Fruit fly (Drosophila melanogaster) whole organism, embryonic: Measurements from ENCODE around the gene CG8675.
A peak's percentile ranks its signal among the peaks of the same experiment; 100 is the strongest.

ENCODE experiments used
- Aef1 ChIP-seq: fragments of 200-800 bp; sonication (Bioruptor generic); IDR thresholded peaks from 3 replicates; pipeline ENCODE4 v1.3.6; 2022; ENCODE audit warnings: missing biosample characterization, missing genetic modification characterization
- Bdp1 ChIP-seq: fragments of 200-800 bp; sonication (Bioruptor generic); optimal IDR thresholded peaks from 3 replicates; lab custom pipeline; 2016; ENCODE audit warnings: missing biosample characterization, missing genetic modification characterization
- CG11695 ChIP-seq: fragments of 200-800 bp; sonication (Bioruptor generic); IDR thresholded peaks from 3 replicates; pipeline ENCODE4 v1.3.6; 2022; ENCODE audit warnings: missing biosample characterization, missing genetic modification characterization
- CG12744 ChIP-seq: fragments of 200-800 bp; sonication (Bioruptor generic); optimal IDR thresholded peaks from 2 replicates; lab custom pipeline; 2016; ENCODE audit warnings: missing biosample characterization, missing genetic modification characterization
- CG13775 ChIP-seq: fragments of 200-800 bp; sonication (Bioruptor generic); optimal IDR thresholded peaks from 3 replicates; lab custom pipeline; 2017; ENCODE audit warnings: missing biosample characterization, mild to moderate bottlenecking, missing genetic modification characterization
- CG15073 ChIP-seq: fragments of 200-800 bp; sonication (Bioruptor generic); optimal IDR thresholded peaks from 2 replicates; lab custom pipeline; 2016; ENCODE audit warnings: missing biosample characterization, missing genetic modification characterization
- CG1603 ChIP-seq: fragments of 200-800 bp; sonication (Bioruptor generic); optimal IDR thresholded peaks from 2 replicates; lab custom pipeline; 2019; ENCODE audit warnings: missing biosample characterization, mild to moderate bottlenecking, missing genetic modification characterization, moderate library complexity
- CG17328 ChIP-seq: fragments of 200-800 bp; sonication (Bioruptor generic); IDR thresholded peaks from 2 replicates; pipeline ENCODE4 v1.3.6; 2022; ENCODE audit warnings: missing biosample characterization, missing genetic modification characterization
- CG17385 ChIP-seq: fragments of 200-800 bp; sonication (Bioruptor generic); optimal IDR thresholded peaks from 3 replicates; lab custom pipeline; 2018; ENCODE audit warnings: missing biosample characterization, mild to moderate bottlenecking, missing genetic modification characterization
- CG17802 ChIP-seq: fragments of 200-800 bp; sonication (Bioruptor generic); optimal IDR thresholded peaks from 2 replicates; lab custom pipeline; 2018; ENCODE audit warnings: missing biosample characterization, mild to moderate bottlenecking, missing genetic modification characterization, moderate library complexity
- CG18764 ChIP-seq: fragments of 200-800 bp; sonication (Bioruptor generic); optimal IDR thresholded peaks from 3 replicates; lab custom pipeline; 2016; ENCODE audit warnings: missing biosample characterization, missing genetic modification characterization
- CG2202 ChIP-seq: fragments of 200-800 bp; sonication (Bioruptor generic); optimal IDR thresholded peaks from 2 replicates; lab custom pipeline; 2018; ENCODE audit warnings: missing biosample characterization, mild to moderate bottlenecking, missing genetic modification characterization
- CG2875 ChIP-seq: fragments of 200-800 bp; sonication (Bioruptor generic); optimal IDR thresholded peaks from 2 replicates; lab custom pipeline; 2017; ENCODE audit warnings: missing biosample characterization, mild to moderate bottlenecking, missing genetic modification characterization, missing genetic modification reagents
- CG3281 ChIP-seq: fragments of 200-800 bp; sonication (Bioruptor generic); optimal IDR thresholded peaks from 3 replicates; lab custom pipeline; 2017; ENCODE audit warnings: missing biosample characterization, mild to moderate bottlenecking, missing genetic modification characterization
- CG34422 ChIP-seq: fragments of 200-800 bp; sonication (Bioruptor generic); IDR thresholded peaks from 3 replicates; pipeline ENCODE4 v1.3.6; 2022; ENCODE audit warnings: missing biosample characterization, missing genetic modification characterization
- CG4617 ChIP-seq: fragments of 200-800 bp; sonication (Bioruptor generic); optimal IDR thresholded peaks from 3 replicates; lab custom pipeline; 2016; ENCODE audit warnings: missing biosample characterization, missing genetic modification characterization, borderline replicate concordance
- CG7271 ChIP-seq: fragments of 200-800 bp; sonication (Bioruptor generic); optimal IDR thresholded peaks from 2 replicates; lab custom pipeline; 2018; ENCODE audit warnings: missing biosample characterization, mild to moderate bottlenecking, missing genetic modification characterization, moderate library complexity
- CG7786 ChIP-seq: fragments of 200-800 bp; sonication (Bioruptor generic); optimal IDR thresholded peaks from 2 replicates; lab custom pipeline; 2016; ENCODE audit warnings: missing biosample characterization, missing genetic modification characterization
- CG9727 ChIP-seq: fragments of 200-800 bp; sonication (Bioruptor generic); optimal IDR thresholded peaks from 3 replicates; lab custom pipeline; 2017; ENCODE audit warnings: missing biosample characterization, mild to moderate bottlenecking, missing genetic modification characterization
- CkIIα-i1 ChIP-seq: fragments of 200-800 bp; sonication (Bioruptor generic); IDR thresholded peaks from 2 replicates; pipeline ENCODE4 v1.3.6; 2022; ENCODE audit warnings: missing biosample characterization, missing genetic modification characterization
- Dip3 ChIP-seq: fragments of 200-800 bp; sonication (Bioruptor generic); optimal IDR thresholded peaks from 3 replicates; lab custom pipeline; 2016; ENCODE audit warnings: missing biosample characterization, missing genetic modification characterization
- ERR ChIP-seq: fragments of 200-800 bp; sonication (Bioruptor generic); optimal IDR thresholded peaks from 2 replicates; lab custom pipeline; 2016; ENCODE audit warnings: missing biosample characterization, missing genetic modification characterization
- H2.0 ChIP-seq: fragments of 200-800 bp; sonication (Bioruptor generic); IDR thresholded peaks from 2 replicates; pipeline ENCODE4 v1.3.6; 2022; ENCODE audit warnings: missing biosample characterization, missing genetic modification characterization
- HLH3B ChIP-seq: fragments of 200-800 bp; sonication (Bioruptor generic); IDR thresholded peaks from 2 replicates; pipeline ENCODE4 v1.3.6; 2022; ENCODE audit warnings: missing biosample characterization, missing genetic modification characterization
- Mes4 ChIP-seq: fragments of 200-800 bp; sonication (Bioruptor generic); optimal IDR thresholded peaks from 2 replicates; lab custom pipeline; 2016; ENCODE audit warnings: missing biosample characterization, missing genetic modification characterization
- NK7.1 ChIP-seq: fragments of 200-800 bp; sonication (Bioruptor generic); optimal IDR thresholded peaks from 3 replicates; lab custom pipeline; 2016; ENCODE audit warnings: missing biosample characterization, missing genetic modification characterization
- PHDP ChIP-seq: fragments of 200-800 bp; sonication (Bioruptor generic); optimal IDR thresholded peaks from 3 replicates; lab custom pipeline; 2018; ENCODE audit warnings: missing biosample characterization, mild to moderate bottlenecking, missing genetic modification characterization, moderate library complexity
- TFAM ChIP-seq: fragments of 200-800 bp; sonication (Bioruptor generic); optimal IDR thresholded peaks from 2 replicates; lab custom pipeline; 2017; ENCODE audit warnings: missing biosample characterization, missing genetic modification characterization, inconsistent platforms
- bowl ChIP-seq: fragments of 200-800 bp; sonication (Bioruptor generic); IDR thresholded peaks from 2 replicates; pipeline ENCODE4 v1.3.6; 2022; ENCODE audit warnings: missing biosample characterization, missing genetic modification characterization
- cato ChIP-seq: fragments of 200-800 bp; sonication (Bioruptor generic); optimal IDR thresholded peaks from 2 replicates; lab custom pipeline; 2016; ENCODE audit warnings: missing biosample characterization, missing genetic modification characterization, borderline replicate concordance
- ci ChIP-seq: fragments of 200-800 bp; sonication (Bioruptor generic); IDR thresholded peaks from 3 replicates; pipeline ENCODE4 v1.3.6; 2022; ENCODE audit warnings: missing biosample characterization, missing genetic modification characterization
- gcm ChIP-seq: fragments of 200-800 bp; sonication (Bioruptor generic); optimal IDR thresholded peaks from 2 replicates; lab custom pipeline; 2019; ENCODE audit warnings: missing biosample characterization, mild to moderate bottlenecking, missing genetic modification characterization, moderate library complexity
- gem ChIP-seq: fragments of 200-800 bp; sonication (Bioruptor generic); optimal IDR thresholded peaks from 2 replicates; lab custom pipeline; 2019; ENCODE audit warnings: missing biosample characterization, mild to moderate bottlenecking, missing genetic modification characterization, moderate library complexity
- hb ChIP-seq: fragments of 200-800 bp; sonication (Bioruptor generic); IDR thresholded peaks from 3 replicates; pipeline ENCODE4 v1.3.6; 2022; ENCODE audit warnings: missing biosample characterization, missing genetic modification characterization; ENCODE audit not compliant: partially characterized antibody
- hbn ChIP-seq: fragments of 200-800 bp; sonication (Bioruptor generic); IDR thresholded peaks from 2 replicates; pipeline ENCODE4 v1.3.6; 2022; ENCODE audit warnings: missing biosample characterization, missing genetic modification characterization; ENCODE audit not compliant: partially characterized antibody
- lmd ChIP-seq: fragments of 200-800 bp; sonication (Bioruptor generic); IDR thresholded peaks from 2 replicates; pipeline ENCODE4 v1.3.6; 2022; ENCODE audit warnings: missing biosample characterization, missing genetic modification characterization
- lov ChIP-seq, 2 experiments: fragments of 200-800 bp in 1 of 2; fragments of >200 bp in 1 of 2; sonication (Bioruptor generic) in 1 of 2; IDR thresholded peaks in 1 of 2; optimal IDR thresholded peaks in 1 of 2; 2 replicates in 1 of 2; 3 replicates in 1 of 2; pipeline versions ENCODE4 v1.3.6 to Lab custom; 2017 to 2022; ENCODE audit warnings: missing biosample characterization in 1 of 2, missing genetic modification characterization in 1 of 2
- maf-S ChIP-seq: fragments of 200-800 bp; sonication (Bioruptor generic); optimal IDR thresholded peaks from 2 replicates; lab custom pipeline; 2016; ENCODE audit warnings: missing biosample characterization, missing genetic modification characterization
- nmo ChIP-seq: fragments of 200-800 bp; sonication (Bioruptor generic); optimal IDR thresholded peaks from 2 replicates; lab custom pipeline; 2018; ENCODE audit warnings: missing biosample characterization, mild to moderate bottlenecking, missing genetic modification characterization, moderate library complexity
- pb ChIP-seq: fragments of 200-800 bp; sonication (Bioruptor generic); optimal IDR thresholded peaks from 3 replicates; lab custom pipeline; 2016; ENCODE audit warnings: missing biosample characterization, missing genetic modification characterization
- pros ChIP-seq: fragments of 200-800 bp; sonication (Bioruptor generic); optimal IDR thresholded peaks from 3 replicates; lab custom pipeline; 2019; ENCODE audit warnings: missing biosample characterization, mild to moderate bottlenecking, missing genetic modification characterization, moderate library complexity
- repo ChIP-seq: fragments of 200-800 bp; sonication (Bioruptor generic); optimal IDR thresholded peaks from 2 replicates; lab custom pipeline; 2016; ENCODE audit warnings: missing biosample characterization, missing genetic modification characterization
- salm ChIP-seq: fragments of 200-800 bp; sonication (Bioruptor generic); optimal IDR thresholded peaks from 2 replicates; lab custom pipeline; 2018; ENCODE audit warnings: missing biosample characterization, mild to moderate bottlenecking, missing genetic modification characterization
- scrt ChIP-seq: fragments of 200-800 bp; sonication (Bioruptor generic); optimal IDR thresholded peaks from 2 replicates; lab custom pipeline; 2018; ENCODE audit warnings: missing biosample characterization, mild to moderate bottlenecking, missing genetic modification characterization, moderate library complexity
- sens ChIP-seq: fragments of 200-800 bp; sonication (Bioruptor generic); peaks from one replicate; lab custom pipeline; 2016; ENCODE audit warnings: missing biosample characterization, missing genetic modification characterization
- sima ChIP-seq: fragments of 200-800 bp; sonication (Bioruptor generic); optimal IDR thresholded peaks from 2 replicates; lab custom pipeline; 2016; ENCODE audit warnings: missing biosample characterization, missing genetic modification characterization
- ssp ChIP-seq: fragments of 200-800 bp; sonication (Bioruptor generic); IDR thresholded peaks from 2 replicates; pipeline ENCODE4 v1.3.6; 2022; ENCODE audit warnings: missing biosample characterization, missing genetic modification characterization
- tup ChIP-seq: fragments of 200-800 bp; sonication (Bioruptor generic); optimal IDR thresholded peaks from 2 replicates; lab custom pipeline; 2016; ENCODE audit warnings: missing biosample characterization, mild to moderate bottlenecking, missing genetic modification characterization, moderate library complexity
- vnd ChIP-seq: fragments of 200-800 bp; sonication (Bioruptor generic); IDR thresholded peaks from 3 replicates; pipeline ENCODE4 v1.3.6; 2022; ENCODE audit warnings: missing biosample characterization, missing genetic modification characterization; ENCODE audit not compliant: partially characterized antibody
- wor ChIP-seq: fragments of 200-800 bp; sonication (Bioruptor generic); IDR thresholded peaks from 2 replicates; pipeline ENCODE4 v1.3.6; 2022; ENCODE audit warnings: missing biosample characterization, missing genetic modification characterization

The CG8675 gene

DNA sequence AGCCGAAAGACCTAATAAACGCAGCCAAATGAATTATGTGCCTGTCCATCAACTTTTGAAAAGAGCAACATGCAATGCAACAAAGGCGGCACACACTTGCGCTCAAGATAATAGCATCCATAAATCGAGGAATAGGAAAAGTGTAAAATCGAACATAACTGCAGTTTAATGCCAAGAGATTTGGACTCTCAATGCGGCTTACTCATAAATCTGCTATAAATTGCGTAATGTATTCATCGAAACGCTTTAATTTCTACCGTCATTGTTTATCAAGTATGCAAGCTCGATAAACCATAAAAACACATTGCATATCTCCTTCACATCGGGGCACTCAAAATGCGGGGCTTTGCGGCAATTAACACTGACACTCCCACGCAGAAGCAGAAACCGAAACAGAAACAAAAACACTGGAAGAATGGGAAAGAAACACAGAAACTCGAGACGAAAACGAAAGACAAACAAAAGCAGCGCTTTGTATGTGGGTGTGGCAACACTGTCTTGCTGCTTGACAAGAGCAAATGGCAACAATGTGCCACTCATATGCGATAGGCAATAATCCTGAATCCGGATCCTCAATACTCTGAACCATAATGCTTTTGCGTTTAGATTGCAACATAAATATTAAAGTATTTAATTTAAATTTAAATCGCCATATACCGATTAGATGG is 48.8 kb upstream of the CG8675 start (continued):
- TF ChIP-seq CG15073 (GFP tag; lab: Kevin White, UChicago) (no peak), H2.0 (GFP tag; lab: Robert Waterston, UW) (no peak), CG9727 (GFP tag; lab: Kevin White, UChicago) (no peak), sima (GFP tag; lab: Kevin White, UChicago) (no peak), lov (optimal IDR thresholded peaks at IDR 0.05; lab: Kevin White, UChicago) (no peak), lov (GFP tag; IDR thresholded peaks at IDR 0.05; lab: Robert Waterston, UW) (no peak; the same call in 2 of the 3 replicates), CG4617 (no peak), Bdp1 (no peak), nmo (peak; percentile 27), CG2202 (tag; lab: Kevin White, UChicago) (no peak), CG34422 (GFP tag; lab: Robert Waterston, UW) (no peak), hb (GFP tag; lab: Robert Waterston, UW) (no peak), PHDP (tag; lab: Kevin White, UChicago) (no peak), hbn (GFP tag; lab: Robert Waterston, UW) (no peak), CG11695 (GFP tag; lab: Robert Waterston, UW) (peak; percentile 28; the same call in 1 of the 3 replicates), salm (tag; lab: Kevin White, UChicago) (no peak), maf-S (GFP tag; lab: Kevin White, UChicago) (no peak), vnd (no peak), pb (GFP tag; lab: Kevin White, UChicago) (no peak), CG18764 (GFP tag; lab: Kevin White, UChicago) (no peak), NK7.1 (GFP tag; lab: Kevin White, UChicago) (no peak), CG17802 (tag; lab: Kevin White, UChicago) (no peak), CG17328 (peak; percentile 53; the same call in 1 of the 2 replicates), wor (no peak), CkIIα-i1 (no peak), Mes4 (GFP tag; lab: Kevin White, UChicago) (peak; percentile 1), CG2875 (GFP tag; lab: Kevin White, UChicago) (peak; percentile 3), HLH3B (GFP tag; lab: Robert Waterston, UW) (0 out of 2 replicates have a peak, but pooled peaks have one; percentile 27), CG7271 (tag; lab: Kevin White, UChicago) (no peak), tup (no peak), repo (GFP tag; lab: Kevin White, UChicago) (peak; percentile 13), bowl (GFP tag; lab: Robert Waterston, UW) (no peak), TFAM (no peak), CG7786 (GFP tag; lab: Kevin White, UChicago) (no peak), ssp (GFP tag; lab: Robert Waterston, UW) (no peak), pros (GFP tag; lab: Kevin White, UChicago) (no peak), CG3281 (no peak), CG17385 (GFP tag; lab: Kevin White, UChicago) (no peak), scrt (no peak), CG12744 (GFP tag; lab: Kevin White, UChicago) (no peak), gcm (GFP tag; lab: Kevin White, UChicago) (peak; percentile 70), ERR (GFP tag; lab: Kevin White, UChicago) (no peak), cato (GFP tag; lab: Kevin White, UChicago) (no peak), CG13775 (GFP tag; lab: Kevin White, UChicago) (no peak), sens (GFP tag; lab: Kevin White, UChicago) (peak; percentile 75), CG1603 (tag; lab: Kevin White, UChicago) (peak; percentile 69), gem (tag; lab: Kevin White, UChicago) (peak; percentile 55), Dip3 (GFP tag; lab: Kevin White, UChicago) (no peak), lmd (GFP tag; lab: Robert Waterston, UW) (peak; percentile 6; the same call in 1 of the 2 replicates), ci (GFP tag; lab: Robert Waterston, UW) (peak; percentile 74), Aef1 (no peak)
